Fruit fly (Drosophila melanogaster): Measurements from ENCODE around the gene Strump.

Strump gene

dm6 chr3L:16128481-16128972 lies 6.7 kb downstream of the Strump start, which contains the start of gene Pgm1 (continued):
- TF ChIP-seq MESR4 (GFP tag; optimal IDR thresholded peaks at IDR 0.05) (peak; percentile 42), Rx (GFP tag; IDR thresholded peaks at IDR 0.05) (peak; percentile 72), ewg (GFP tag; optimal IDR thresholded peaks at IDR 0.05) (peak; percentile 44), CG12219 (GFP tag; optimal IDR thresholded peaks at IDR 0.05) (peak; percentile 84), aop (GFP tag; IDR thresholded peaks at IDR 0.05) (no peak), CG12236 (GFP tag; optimal IDR thresholded peaks at IDR 0.05) (peak; percentile 81), CG13123 (GFP tag; optimal IDR thresholded peaks at IDR 0.05) (peak; percentile 73), CG33557 (GFP tag; optimal IDR thresholded peaks at IDR 0.05) (peak; percentile 58), sisA (GFP tag; IDR thresholded peaks at IDR 0.05) (peak; percentile 74), az2 (GFP tag; optimal IDR thresholded peaks at IDR 0.05) (peak; percentile 83), CG11456 (GFP tag; IDR thresholded peaks at IDR 0.05) (peak; percentile 82), gsb-n (tag; optimal IDR thresholded peaks at IDR 0.05) (no peak), Abd-B (GFP tag; optimal IDR thresholded peaks at IDR 0.05) (no peak), CG6765 (GFP tag; optimal IDR thresholded peaks at IDR 0.05) (peak; percentile 74), Oli (tag; optimal IDR thresholded peaks at IDR 0.05) (peak; percentile 85), Hmr (GFP tag; optimal IDR thresholded peaks at IDR 0.05) (peak; percentile 85), zfh1 (GFP tag; IDR thresholded peaks at IDR 0.05) (peak; percentile 77), abd-A (tag; optimal IDR thresholded peaks at IDR 0.05) (no peak), crp (GFP tag; optimal IDR thresholded peaks at IDR 0.05) (peak in 1 of 2 experiments; percentile 63), cwo (GFP tag; optimal IDR thresholded peaks at IDR 0.05) (peak; percentile 82), CG15514 (GFP tag; optimal IDR thresholded peaks at IDR 0.05) (peak; percentile 80), so (GFP tag; IDR thresholded peaks at IDR 0.05) (peak; percentile 67; the same call in 1 of the 3 replicates), sug (tag; optimal IDR thresholded peaks at IDR 0.05) (peak; percentile 90), CG4820 (GFP tag; optimal IDR thresholded peaks at IDR 0.05) (peak; percentile 74), tna (GFP tag; IDR thresholded peaks at IDR 0.05; ENCODE audit: partially characterized antibody) (no peak), mirr (GFP tag; optimal IDR thresholded peaks at IDR 0.05) (peak; percentile 97), CG2129 (GFP tag; IDR thresholded peaks at IDR 0.05; ENCODE audit: partially characterized antibody) (no peak), lov (optimal IDR thresholded peaks at IDR 0.05) (no peak), lov (GFP tag; IDR thresholded peaks at IDR 0.05) (0 out of 3 replicates have a peak, but pooled peaks have one; percentile 38), CG10959 (GFP tag; IDR thresholded peaks at IDR 0.05) (peak; percentile 69), sqz (GFP tag; optimal IDR thresholded peaks at IDR 0.05) (no peak), ato (GFP tag; IDR thresholded peaks at IDR 0.05; ENCODE audit: partially characterized antibody) (no peak), CG8359 (GFP tag; optimal IDR thresholded peaks at IDR 0.05; ENCODE audit: borderline replicate concordance) (peak; percentile 37), Optix (GFP tag; IDR thresholded peaks at IDR 0.05) (peak; percentile 83), fu2 (GFP tag; optimal IDR thresholded peaks at IDR 0.05) (peak; percentile 85), Spps (tag; optimal IDR thresholded peaks at IDR 0.05) (peak; percentile 70), E2f2 (GFP tag; IDR thresholded peaks at IDR 0.05) (peak; percentile 53; the same call in 1 of the 2 replicates), Pdp1 (GFP tag; optimal IDR thresholded peaks at IDR 0.05) (peak; percentile 85 to 87), CG5953 (GFP tag; IDR thresholded peaks at IDR 0.05) (peak; percentile 60; the same call in 1 of the 2 replicates), CG13775 (GFP tag; optimal IDR thresholded peaks at IDR 0.05) (peak; percentile 67), ci (GFP tag; IDR thresholded peaks at IDR 0.05) (peak; percentile 79), her (GFP tag; optimal IDR thresholded peaks at IDR 0.05) (peak; percentile 94), CG7987 (GFP tag; optimal IDR thresholded peaks at IDR 0.05) (peak; percentile 72), peb (GFP tag; IDR thresholded peaks at IDR 0.05) (peak; percentile 52; the same call in 1 of the 2 replicates), CG7372 (GFP tag; IDR thresholded peaks at IDR 0.05) (no peak), E2f1 (GFP tag; IDR thresholded peaks at IDR 0.05) (peak; percentile 74), sd (tag; optimal IDR thresholded peaks at IDR 0.05) (no peak), ERR (GFP tag; optimal IDR thresholded peaks at IDR 0.05) (peak; percentile 100), Doc3 (GFP tag; IDR thresholded peaks at IDR 0.05; ENCODE audit: partially characterized antibody) (no peak), Poxn (GFP tag; IDR thresholded peaks at IDR 0.05) (no peak)
